Fruit fly (Drosophila melanogaster) whole organism, embryonic: Measurements from ENCODE around the gene Cul5.

ENCODE experiments used
- Abd-B ChIP-seq: fragments of 200-800 bp; sonication (Bioruptor generic); optimal IDR thresholded peaks from 2 replicates; lab custom pipeline; 2018; ENCODE audit warnings: missing biosample characterization, mild to moderate bottlenecking, missing genetic modification characterization, moderate library complexity
- Antp ChIP-seq: fragments of 200-800 bp; sonication (Bioruptor generic); optimal IDR thresholded peaks from 3 replicates; lab custom pipeline; 2016; ENCODE audit warnings: missing biosample characterization, missing genetic modification characterization
- CG10274 ChIP-seq: fragments of 200-800 bp; sonication (Bioruptor generic); optimal IDR thresholded peaks from 3 replicates; lab custom pipeline; 2017; ENCODE audit warnings: missing biosample characterization, mild to moderate bottlenecking, missing genetic modification characterization
- CG11456 ChIP-seq: fragments of 200-800 bp; sonication (Bioruptor generic); IDR thresholded peaks from 3 replicates; pipeline ENCODE4 v1.3.6; 2022; ENCODE audit warnings: missing biosample characterization, missing genetic modification characterization
- CG12744 ChIP-seq: fragments of 200-800 bp; sonication (Bioruptor generic); optimal IDR thresholded peaks from 2 replicates; lab custom pipeline; 2016; ENCODE audit warnings: missing biosample characterization, missing genetic modification characterization
- CG17186 ChIP-seq: fragments of 200-800 bp; sonication (Bioruptor generic); optimal IDR thresholded peaks from 3 replicates; lab custom pipeline; 2017; ENCODE audit warnings: missing biosample characterization, missing genetic modification reagents, missing genetic modification characterization
- CG18476 ChIP-seq: fragments of 200-800 bp; sonication (Bioruptor generic); optimal IDR thresholded peaks from 2 replicates; lab custom pipeline; 2016; ENCODE audit warnings: missing biosample characterization, mild to moderate bottlenecking, missing genetic modification characterization
- CG2889 ChIP-seq: fragments of 200-800 bp; sonication (Bioruptor generic); IDR thresholded peaks from 3 replicates; pipeline ENCODE4 v1.3.6; 2022; ENCODE audit warnings: missing biosample characterization, missing genetic modification characterization
- CG4707 ChIP-seq: fragments of 200-800 bp; sonication (Bioruptor generic); optimal IDR thresholded peaks from 2 replicates; lab custom pipeline; 2018; ENCODE audit warnings: missing biosample characterization, mild to moderate bottlenecking, missing genetic modification characterization, moderate library complexity
- NK7.1 ChIP-seq: fragments of 200-800 bp; sonication (Bioruptor generic); optimal IDR thresholded peaks from 3 replicates; lab custom pipeline; 2016; ENCODE audit warnings: missing biosample characterization, missing genetic modification characterization
- Ravus ChIP-seq: fragments of 200-800 bp; sonication (Bioruptor generic); IDR thresholded peaks from 2 replicates; pipeline ENCODE4 v1.3.6; 2022; ENCODE audit warnings: missing biosample characterization, missing genetic modification characterization
- exex ChIP-seq: fragments of 200-800 bp; sonication (Bioruptor generic); optimal IDR thresholded peaks from 4 replicates; lab custom pipeline; 2018; ENCODE audit warnings: missing biosample characterization, mild to moderate bottlenecking, missing genetic modification characterization, moderate library complexity
- trh ChIP-seq: fragments of 200-800 bp; sonication (Bioruptor generic); optimal IDR thresholded peaks from 2 replicates; lab custom pipeline; 2016; ENCODE audit warnings: missing biosample characterization, missing genetic modification characterization
- vnd ChIP-seq: fragments of 200-800 bp; sonication (Bioruptor generic); IDR thresholded peaks from 3 replicates; pipeline ENCODE4 v1.3.6; 2022; ENCODE audit warnings: missing biosample characterization, missing genetic modification characterization; ENCODE audit not compliant: partially characterized antibody

dm6 chr3R:29039704-29040430 is 22.9 kb downstream of the Cul5 start:
- TF ChIP-seq trh (GFP tag; lab: Kevin White, UChicago) (no peak), CG2889 (no peak; the same call in 1 of the 3 replicates), vnd (GFP tag; lab: Robert Waterston, UW) (no peak), CG10274 (GFP tag; lab: Kevin White, UChicago) (no peak), Antp (GFP tag; lab: Kevin White, UChicago) (peak; percentile 10), NK7.1 (GFP tag; lab: Kevin White, UChicago) (no peak), CG18476 (GFP tag; lab: Kevin White, UChicago) (peak; percentile 51), exex (tag; lab: Kevin White, UChicago) (peak; percentile 17), Abd-B (GFP tag; lab: Kevin White, UChicago) (no peak), CG4707 (GFP tag; lab: Kevin White, UChicago) (no peak), CG17186 (GFP tag; lab: Kevin White, UChicago) (peak; percentile 51), CG12744 (GFP tag; lab: Kevin White, UChicago) (peak; percentile 48), Ravus (GFP tag; lab: Robert Waterston, UW) (no peak), CG11456 (GFP tag; lab: Robert Waterston, UW) (no peak)
